Fruit fly (Drosophila melanogaster): ENCODE results near the gene Ag5r.
A peak's percentile ranks its signal among the peaks of the same experiment; 100 is the strongest.

Gene Ag5r

dm6 chrX:14743819-14744218, 42.5 kb downstream of the Ag5r start (continued):
- peak; percentile 40 for TF ChIP-seq CG18619 (GFP tag; optimal IDR thresholded peaks at IDR 0.05)
- no peak for TF ChIP-seq Six4 (GFP tag; optimal IDR thresholded peaks at IDR 0.05)
- TF ChIP-seq seq (GFP tag; IDR thresholded peaks at IDR 0.05): no peak
- no peak for TF ChIP-seq CG6175 (GFP tag; IDR thresholded peaks at IDR 0.05)
- no peak for TF ChIP-seq MTF-1 (GFP tag; optimal IDR thresholded peaks at IDR 0.05; ENCODE audit: borderline replicate concordance)
- no peak for TF ChIP-seq Poxn (GFP tag; IDR thresholded peaks at IDR 0.05)
- peak; percentile 24 for TF ChIP-seq Abd-B (GFP tag; optimal IDR thresholded peaks at IDR 0.05)
- TF ChIP-seq CG4424 (GFP tag; optimal IDR thresholded peaks at IDR 0.05): peak; percentile 41
- peak; percentile 43 for TF ChIP-seq Meics (GFP tag; optimal IDR thresholded peaks at IDR 0.05)
- peak; percentile 45; the same call in 1 of the 2 replicates for TF ChIP-seq onecut (GFP tag; IDR thresholded peaks at IDR 0.05)
- no peak for TF ChIP-seq wdn (GFP tag; IDR thresholded peaks at IDR 0.05)
- peak; percentile 10 for TF ChIP-seq Ets97D (GFP tag; optimal IDR thresholded peaks at IDR 0.05)
- TF ChIP-seq kay (GFP tag; optimal IDR thresholded peaks at IDR 0.05): no peak
- TF ChIP-seq ranshi (GFP tag; IDR thresholded peaks at IDR 0.05): peak; percentile 46; the same call in 1 of the 2 replicates
- TF ChIP-seq CG10274 (GFP tag; optimal IDR thresholded peaks at IDR 0.05): no peak
- 0 out of 3 replicates have a peak, but pooled peaks have one; percentile 24 for TF ChIP-seq CG16813 (GFP tag; IDR thresholded peaks at IDR 0.05; ENCODE audit: partially characterized antibody)
- peak; percentile 80 for TF ChIP-seq row (GFP tag; IDR thresholded peaks at IDR 0.05)
- TF ChIP-seq salm (tag; optimal IDR thresholded peaks at IDR 0.05): no peak
- peak; percentile 56 for TF ChIP-seq CG9437 (GFP tag; optimal IDR thresholded peaks at IDR 0.05)
- TF ChIP-seq Xbp1 (GFP tag; optimal IDR thresholded peaks at IDR 0.05): peak; percentile 33
- no peak for TF ChIP-seq nom (GFP tag; optimal IDR thresholded peaks at IDR 0.05)
- no peak for TF ChIP-seq zfh2 (GFP tag; optimal IDR thresholded peaks at IDR 0.05)
- TF ChIP-seq dan (GFP tag; IDR thresholded peaks at IDR 0.05): no peak
- no peak for TF ChIP-seq CG8944 (GFP tag; optimal IDR thresholded peaks at IDR 0.05)
- no peak for TF ChIP-seq crol (GFP tag; IDR thresholded peaks at IDR 0.05)
- peak; percentile 20 for TF ChIP-seq ind (GFP tag; optimal IDR thresholded peaks at IDR 0.05)
- peak; percentile 45 for TF ChIP-seq vvl (GFP tag; IDR thresholded peaks at IDR 0.05)
- TF ChIP-seq Doc2 (GFP tag; IDR thresholded peaks at IDR 0.05): no peak
- TF ChIP-seq hkb (optimal IDR thresholded peaks at IDR 0.05): no peak
- TF ChIP-seq hkb (GFP tag; IDR thresholded peaks at IDR 0.05): peak; percentile 64
- no peak for TF ChIP-seq cas (GFP tag; IDR thresholded peaks at IDR 0.05)
- no peak for TF ChIP-seq dm (GFP tag; optimal IDR thresholded peaks at IDR 0.05)
- no peak for TF ChIP-seq CG9797 (GFP tag; optimal IDR thresholded peaks at IDR 0.05)
- TF ChIP-seq slbo (GFP tag; IDR thresholded peaks at IDR 0.05): peak; percentile 50
- TF ChIP-seq HLH54F (GFP tag; optimal IDR thresholded peaks at IDR 0.05): no peak
- no peak for TF ChIP-seq en (GFP tag; optimal IDR thresholded peaks at IDR 0.05)
- TF ChIP-seq CG10209 (GFP tag; optimal IDR thresholded peaks at IDR 0.05): peak; percentile 54
- no peak for TF ChIP-seq CG12299 (tag; optimal IDR thresholded peaks at IDR 0.05)
- no peak for TF ChIP-seq Sry-β (GFP tag; optimal IDR thresholded peaks at IDR 0.05)
- no peak for TF ChIP-seq CG11560 (tag; IDR thresholded peaks at IDR 0.05)
- peak; percentile 40; the same call in 1 of the 2 replicates for TF ChIP-seq sisA (GFP tag; IDR thresholded peaks at IDR 0.05)
- TF ChIP-seq bsh (GFP tag; optimal IDR thresholded peaks at IDR 0.05): peak in 1 of 2 experiments; percentile 73
- no peak for TF ChIP-seq Hmx (GFP tag; optimal IDR thresholded peaks at IDR 0.05)
- no peak for TF ChIP-seq Sry-δ (GFP tag; optimal IDR thresholded peaks at IDR 0.05)
- 0 out of 3 replicates have a peak, but pooled peaks have one; percentile 23 for TF ChIP-seq ci (GFP tag; IDR thresholded peaks at IDR 0.05)
- TF ChIP-seq B-H1 (GFP tag; IDR thresholded peaks at IDR 0.05): no peak; the same call in 2 of the 3 replicates
- TF ChIP-seq lilli (GFP tag; optimal IDR thresholded peaks at IDR 0.05): no peak
- TF ChIP-seq run (tag; optimal IDR thresholded peaks at IDR 0.05): peak; percentile 24
- no peak for TF ChIP-seq Taf1 (GFP tag; IDR thresholded peaks at IDR 0.05)
- no peak for TF ChIP-seq p53 (GFP tag; optimal IDR thresholded peaks at IDR 0.05)
- peak; percentile 22 for TF ChIP-seq nau (GFP tag; optimal IDR thresholded peaks at IDR 0.05)
- TF ChIP-seq CG18599 (GFP tag; optimal IDR thresholded peaks at IDR 0.05): peak; percentile 61
